Fruit fly (Drosophila melanogaster): Measurements from ENCODE around the gene CG10376.
A peak's percentile ranks its signal among the peaks of the same experiment; 100 is the strongest.

Gene CG10376

dm6 chr2L:18707844-18708238 is 4.9 kb upstream of the CG10376 start (continued):
- TF ChIP-seq CG3032 (tag; optimal IDR thresholded peaks at IDR 0.05) (no peak), CG8319 (GFP tag; optimal IDR thresholded peaks at IDR 0.05) (peak; percentile 10), Hr38 (GFP tag; optimal IDR thresholded peaks at IDR 0.05) (peak; percentile 5), CG11902 (GFP tag; optimal IDR thresholded peaks at IDR 0.05) (peak; percentile 3), CG3919 (GFP tag; optimal IDR thresholded peaks at IDR 0.05) (peak; percentile 65), Smox (GFP tag; optimal IDR thresholded peaks at IDR 0.05) (peak; percentile 63), Sox15 (GFP tag; optimal IDR thresholded peaks at IDR 0.05) (no peak), net (GFP tag; optimal IDR thresholded peaks at IDR 0.05) (peak; percentile 55), CG6808 (GFP tag; optimal IDR thresholded peaks at IDR 0.05) (no peak), ss (GFP tag; optimal IDR thresholded peaks at IDR 0.05) (no peak), Eip75B (GFP tag; optimal IDR thresholded peaks at IDR 0.05) (peak; percentile 44), CG31627 (GFP tag; optimal IDR thresholded peaks at IDR 0.05) (peak; percentile 63), Met (GFP tag; optimal IDR thresholded peaks at IDR 0.05) (peak; percentile 56), CG1621 (tag; optimal IDR thresholded peaks at IDR 0.05) (no peak), CG10669 (GFP tag; optimal IDR thresholded peaks at IDR 0.05) (peak; percentile 11), spab (GFP tag; optimal IDR thresholded peaks at IDR 0.05) (no peak), fd85E (GFP tag; optimal IDR thresholded peaks at IDR 0.05) (no peak), CG32006 (GFP tag; optimal IDR thresholded peaks at IDR 0.05) (peak; percentile 9), CG6854 (GFP tag; optimal IDR thresholded peaks at IDR 0.05) (no peak), salr (GFP tag; optimal IDR thresholded peaks at IDR 0.05) (no peak), topi (GFP tag; optimal IDR thresholded peaks at IDR 0.05) (peak; percentile 62), cyc (GFP tag; optimal IDR thresholded peaks at IDR 0.05) (peak; percentile 34), Ets21C (GFP tag; optimal IDR thresholded peaks at IDR 0.05) (no peak), lz (GFP tag; optimal IDR thresholded peaks at IDR 0.05) (peak; percentile 61), Lpt (GFP tag; optimal IDR thresholded peaks at IDR 0.05) (no peak), OdsH (GFP tag; optimal IDR thresholded peaks at IDR 0.05) (peak; percentile 60)

- TF ChIP-seq acj6 (GFP tag; optimal IDR thresholded peaks at IDR 0.05), result peak; percentile 95
- no peak for TF ChIP-seq CG6276 (GFP tag; optimal IDR thresholded peaks at IDR 0.05)
- TF ChIP-seq cyc (GFP tag; optimal IDR thresholded peaks at IDR 0.05), result peak; percentile 88
- peak; percentile 80 for TF ChIP-seq CG34406 (GFP tag; optimal IDR thresholded peaks at IDR 0.05)
- peak; percentile 82 for TF ChIP-seq Ets21C (GFP tag; optimal IDR thresholded peaks at IDR 0.05)
- peak; percentile 79 for TF ChIP-seq CG3032 (tag; optimal IDR thresholded peaks at IDR 0.05)
- peak; percentile 96 for TF ChIP-seq lz (GFP tag; optimal IDR thresholded peaks at IDR 0.05)
- peak; percentile 85 for TF ChIP-seq topi (GFP tag; optimal IDR thresholded peaks at IDR 0.05)
- TF ChIP-seq CG9139 (GFP tag; optimal IDR thresholded peaks at IDR 0.05), result no peak
- TF ChIP-seq Eip93F (GFP tag; optimal IDR thresholded peaks at IDR 0.05), result peak; percentile 88
- TF ChIP-seq salr (GFP tag; optimal IDR thresholded peaks at IDR 0.05), result peak; percentile 20 to 54
- TF ChIP-seq CG15336 (GFP tag; IDR thresholded peaks at IDR 0.05), result peak; percentile 90
- peak; percentile 85 for TF ChIP-seq Sox15 (GFP tag; optimal IDR thresholded peaks at IDR 0.05)
- TF ChIP-seq ss (GFP tag; optimal IDR thresholded peaks at IDR 0.05), result peak in 1 of 2 experiments; percentile 63
- peak; percentile 35 for TF ChIP-seq CG11762 (GFP tag; optimal IDR thresholded peaks at IDR 0.05; ENCODE audit: insufficient read depth)
- TF ChIP-seq OdsH (GFP tag; optimal IDR thresholded peaks at IDR 0.05), result peak; percentile 87
- TF ChIP-seq Met (GFP tag; optimal IDR thresholded peaks at IDR 0.05), result peak; percentile 87
- peak; percentile 72 for TF ChIP-seq Ets96B (tag; optimal IDR thresholded peaks at IDR 0.05)
- peak; percentile 50 for TF ChIP-seq fd59A (GFP tag; optimal IDR thresholded peaks at IDR 0.05)
- peak; percentile 78 for TF ChIP-seq CG3919 (GFP tag; optimal IDR thresholded peaks at IDR 0.05)
- peak; percentile 93 for TF ChIP-seq vri (GFP tag; optimal IDR thresholded peaks at IDR 0.05)
- peak; percentile 32 for TF ChIP-seq fkh (GFP tag; optimal IDR thresholded peaks at IDR 0.05)
- TF ChIP-seq CG8119 (GFP tag; IDR thresholded peaks at IDR 0.05), result peak; percentile 84
- peak; percentile 84 for TF ChIP-seq dac (GFP tag; optimal IDR thresholded peaks at IDR 0.05)
- TF ChIP-seq spab (GFP tag; optimal IDR thresholded peaks at IDR 0.05), result no peak
- peak; percentile 48 for TF ChIP-seq dsx (GFP tag; optimal IDR thresholded peaks at IDR 0.05; ENCODE audit: poor library complexity, severe bottlenecking)
- TF ChIP-seq net (GFP tag; optimal IDR thresholded peaks at IDR 0.05), result peak; percentile 66
- TF ChIP-seq CG6854 (GFP tag; optimal IDR thresholded peaks at IDR 0.05), result no peak
- TF ChIP-seq CG10631 (GFP tag; optimal IDR thresholded peaks at IDR 0.05), result peak; percentile 92
- TF ChIP-seq CG7368 (GFP tag; optimal IDR thresholded peaks at IDR 0.05), result peak; percentile 67
- TF ChIP-seq CG11294 (GFP tag; IDR thresholded peaks at IDR 0.05), result peak; percentile 74; the same call in 1 of the 2 replicates
- no peak for TF ChIP-seq CG16779 (tag; optimal IDR thresholded peaks at IDR 0.05)
- peak; percentile 91 for TF ChIP-seq CG32006 (GFP tag; optimal IDR thresholded peaks at IDR 0.05)
- TF ChIP-seq Blimp-1 (GFP tag; optimal IDR thresholded peaks at IDR 0.05), result peak; percentile 26
- peak; percentile 97 for TF ChIP-seq esn (GFP tag; optimal IDR thresholded peaks at IDR 0.05)
- peak; percentile 54 for TF ChIP-seq CG8319 (GFP tag; optimal IDR thresholded peaks at IDR 0.05)
- TF ChIP-seq Eip78C (GFP tag), result peak; percentile 89
These were observed 2.7 kb upstream of the CG10376 start, which contains the start of gene Jwa for dm6 chr2L:18705617-18706046. Jwa (minus strand) TSS chr2L:18705703.
